Worm (Caenorhabditis elegans): Measurements from ENCODE around the gene algn-6.

algn-6 gene

DNA sequence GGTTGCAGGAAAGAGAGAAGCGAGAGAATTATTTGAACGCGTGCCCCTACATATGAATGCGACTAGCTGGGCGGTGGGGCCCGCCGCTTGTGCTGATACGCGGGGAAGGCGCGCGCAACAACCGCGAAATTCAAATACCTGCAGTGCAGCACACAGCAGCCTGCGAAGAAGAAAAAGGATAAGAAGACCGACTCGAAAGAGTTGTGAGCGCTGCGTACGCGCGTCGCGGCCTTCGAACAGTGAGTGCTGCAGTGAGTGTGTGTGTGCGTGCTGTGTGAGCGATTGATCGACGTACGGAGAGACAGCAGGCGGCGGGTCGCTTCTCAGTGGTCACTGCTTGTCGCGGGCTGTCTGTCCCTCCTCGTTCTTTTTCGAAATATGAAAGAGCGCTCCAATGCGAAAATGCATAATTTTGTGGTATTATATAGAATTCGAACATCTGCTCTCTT, 11.3 kb upstream of the algn-6 start (continued):
- TF ChIP-seq B0035.1 (tag; optimal IDR thresholded peaks at IDR 0.05) = peak; percentile 52
- TF ChIP-seq efl-1 (GFP tag; optimal IDR thresholded peaks at IDR 0.05) = peak; percentile 30
- TF ChIP-seq nhr-27 (tag; optimal IDR thresholded peaks at IDR 0.05) = no peak
- TF ChIP-seq F57C9.4 (tag; optimal IDR thresholded peaks at IDR 0.05) = no peak
- no peak for TF ChIP-seq pha-4 (tag; optimal IDR thresholded peaks at IDR 0.05)
- peak; percentile 93 for TF ChIP-seq ztf-26 (tag; optimal IDR thresholded peaks at IDR 0.05)
- peak; percentile 68 for TF ChIP-seq unc-62 (GFP tag; optimal IDR thresholded peaks at IDR 0.05)
- TF ChIP-seq ZK185.1 (tag; optimal IDR thresholded peaks at IDR 0.05; ENCODE audit: poor library complexity, severe bottlenecking) = peak; percentile 41
- TF ChIP-seq hmg-20 (GFP tag; IDR thresholded peaks at IDR 0.05) = no peak
- peak; percentile 22 for TF ChIP-seq F23B12.7 (tag; optimal IDR thresholded peaks at IDR 0.05; ENCODE audit: insufficient read depth)
- peak; percentile 82 for TF ChIP-seq athp-1 (tag; optimal IDR thresholded peaks at IDR 0.05)
- TF ChIP-seq K12H6.12 (tag; optimal IDR thresholded peaks at IDR 0.05) = peak; percentile 98
- 0 out of 2 replicates have a peak, but pooled peaks have one; percentile 38 for TF ChIP-seq hsf-1 (GFP tag; IDR thresholded peaks at IDR 0.05)
- peak; percentile 46 for TF ChIP-seq T07F8.4 (tag; optimal IDR thresholded peaks at IDR 0.05)
- no peak for TF ChIP-seq mxl-1 (tag; optimal IDR thresholded peaks at IDR 0.05)
- TF ChIP-seq B0336.3 (GFP tag; IDR thresholded peaks at IDR 0.05) = peak; percentile 90
- TF ChIP-seq gei-17 (GFP tag; optimal IDR thresholded peaks at IDR 0.05) = peak; percentile 76
- peak; percentile 94 for TF ChIP-seq dox-1 (GFP tag; IDR thresholded peaks at IDR 0.05)
- peak; percentile 75; the same call in 1 of the 2 replicates for TF ChIP-seq ztf-6 (GFP tag; IDR thresholded peaks at IDR 0.05)
- peak; percentile 22 for TF ChIP-seq lsl-1 (GFP tag; optimal IDR thresholded peaks at IDR 0.05)
- TF ChIP-seq attf-6 (GFP tag; IDR thresholded peaks at IDR 0.05) = no peak
- TF ChIP-seq rcor-1 (GFP tag; IDR thresholded peaks at IDR 0.05) = peak; percentile 61
- TF ChIP-seq snpc-4 (GFP tag; optimal IDR thresholded peaks at IDR 0.05) = peak; percentile 54
- peak; percentile 23 to 68 (median 42) for TF ChIP-seq snpc-4 (tag; optimal IDR thresholded peaks at IDR 0.05)
- peak; percentile 72 for TF ChIP-seq attf-3 (GFP tag; conservative IDR thresholded peaks at IDR 0.05)
- no peak for TF ChIP-seq D2030.7 (GFP tag; IDR thresholded peaks at IDR 0.05)
- no peak for TF ChIP-seq nhr-120 (GFP tag; IDR thresholded peaks at IDR 0.05)
- TF ChIP-seq sdz-38 (tag; optimal IDR thresholded peaks at IDR 0.05) = no peak
- no peak for TF ChIP-seq F57A8.1 (GFP tag; optimal IDR thresholded peaks at IDR 0.05)
- no peak for TF ChIP-seq Y79H2A.3 (GFP tag; conservative IDR thresholded peaks at IDR 0.05)
- TF ChIP-seq mel-28 (tag; optimal IDR thresholded peaks at IDR 0.05; ENCODE audit: borderline replicate concordance) = no peak
- TF ChIP-seq rec-8 (tag; optimal IDR thresholded peaks at IDR 0.05) = no peak
- peak in 1 of 3 experiments; percentile 89 for TF ChIP-seq lin-35 (GFP tag; optimal IDR thresholded peaks at IDR 0.05)
- no peak for TF ChIP-seq dpff-1 (tag; optimal IDR thresholded peaks at IDR 0.05)
- no peak for TF ChIP-seq xnd-1 (tag; optimal IDR thresholded peaks at IDR 0.05)
- TF ChIP-seq egrh-3 (GFP tag; IDR thresholded peaks at IDR 0.05) = peak; percentile 88
- peak; percentile 18 for TF ChIP-seq sptf-2 (GFP tag; optimal IDR thresholded peaks at IDR 0.05)
- peak; percentile 18 for TF ChIP-seq T26A5.8 (tag; optimal IDR thresholded peaks at IDR 0.05)
- TF ChIP-seq chd-7 (tag; optimal IDR thresholded peaks at IDR 0.05) = peak; percentile 91
- TF ChIP-seq tbp1 (GFP tag; optimal IDR thresholded peaks at IDR 0.05) = peak; percentile 64
- no peak for TF ChIP-seq him-1 (tag; optimal IDR thresholded peaks at IDR 0.05)
- no peak for TF ChIP-seq hlh-26 (GFP tag; conservative IDR thresholded peaks at IDR 0.05)
- TF ChIP-seq lin-26 (GFP tag; IDR thresholded peaks at IDR 0.05) = peak; percentile 79
- TF ChIP-seq F22D6.2 (tag; optimal IDR thresholded peaks at IDR 0.05) = peak; percentile 70
- peak; percentile 68 for TF ChIP-seq hmg-1.2 (GFP tag; IDR thresholded peaks at IDR 0.05)
- TF ChIP-seq fkh-3 (tag; optimal IDR thresholded peaks at IDR 0.05) = no peak
- TF ChIP-seq snpc-1.1 (tag; optimal IDR thresholded peaks at IDR 0.05; ENCODE audit: insufficient read depth) = no peak
- TF ChIP-seq ccch-3 (GFP tag; optimal IDR thresholded peaks at IDR 0.05) = no peak
- TF ChIP-seq lin-54 (GFP tag; optimal IDR thresholded peaks at IDR 0.05) = peak; percentile 78

Measured in whole organism, young adult.